Worm (Caenorhabditis elegans) whole organism, L3 larva: ENCODE data around the gene F11C1.10.

Experiments used
- ZK546.5 ChIP-seq: sonication (generic microtip); optimal IDR thresholded peaks from 2 replicates; lab custom pipeline; 2017; ENCODE audit warnings: missing biosample characterization, missing genetic modification characterization
- aly-2 ChIP-seq: fragments of 150-350 bp; optimal IDR thresholded peaks from 2 replicates; lab custom pipeline; 2014; ENCODE audit warnings: missing biosample characterization, missing genetic modification characterization
- ceh-28 ChIP-seq: fragments of 150-350 bp; optimal IDR thresholded peaks from 2 replicates; lab custom pipeline; 2014; ENCODE audit warnings: missing biosample characterization, missing genetic modification reagents, missing genetic modification characterization
- daf-12 ChIP-seq: fragments of 150-350 bp; optimal IDR thresholded peaks from 2 replicates; lab custom pipeline; 2014; ENCODE audit warnings: missing biosample characterization, missing genetic modification reagents, missing genetic modification characterization
- egl-5 ChIP-seq: fragments of 150-350 bp; optimal IDR thresholded peaks from 2 replicates; lab custom pipeline; 2017; ENCODE audit warnings: missing biosample characterization, missing genetic modification reagents, missing genetic modification characterization, inconsistent platforms
- elt-1 ChIP-seq: fragments of 150-350 bp; optimal IDR thresholded peaks from 2 replicates; lab custom pipeline; 2014; ENCODE audit warnings: missing biosample characterization, missing genetic modification characterization
- elt-2 ChIP-seq: sonication (generic microtip); optimal IDR thresholded peaks from 2 replicates; lab custom pipeline; 2016; ENCODE audit warnings: missing genetic modification reagents, mild to moderate bottlenecking, missing genetic modification characterization, missing compliant biosample characterization
- elt-3 ChIP-seq, 3 experiments: fragments of 150-350 bp in 1 of 3; sonication (generic microtip) in 2 of 3; optimal IDR thresholded peaks; 2 replicates in 2 of 3; 4 replicates in 1 of 3; lab custom pipeline; 2014 to 2017; ENCODE audit warnings: missing biosample characterization in 3 of 3, missing genetic modification characterization in 3 of 3
- eor-1 ChIP-seq, 2 experiments: fragments of 150-350 bp; optimal IDR thresholded peaks; 2 replicates each; lab custom pipeline; 2014 to 2018; ENCODE audit warnings: missing biosample characterization in 2 of 2, missing genetic modification characterization in 2 of 2
- fkh-10 ChIP-seq: sonication (generic microtip); optimal IDR thresholded peaks from 2 replicates; lab custom pipeline; 2017; ENCODE audit warnings: missing biosample characterization, missing genetic modification reagents, missing genetic modification characterization
- jun-1 ChIP-seq: fragments of 150-350 bp; optimal IDR thresholded peaks from 2 replicates; lab custom pipeline; 2014; ENCODE audit warnings: missing biosample characterization, missing genetic modification reagents, missing genetic modification characterization
- lin-15B ChIP-seq: fragments of 150-350 bp; optimal IDR thresholded peaks from 2 replicates; lab custom pipeline; 2014; ENCODE audit warnings: missing biosample characterization, missing genetic modification characterization
- lin-39 ChIP-seq: fragments of 150-350 bp; optimal IDR thresholded peaks from 2 replicates; lab custom pipeline; 2018; ENCODE audit warnings: missing biosample characterization, missing genetic modification reagents, missing genetic modification characterization
- lsy-12 ChIP-seq: sonication (generic microtip); optimal IDR thresholded peaks from 2 replicates; lab custom pipeline; 2016; ENCODE audit warnings: mild to moderate bottlenecking, missing genetic modification characterization, missing compliant biosample characterization
- mdl-1 ChIP-seq: fragments of 150-350 bp; optimal IDR thresholded peaks from 2 replicates; lab custom pipeline; 2014; ENCODE audit warnings: missing biosample characterization, missing genetic modification characterization
- mml-1 ChIP-seq: fragments of 150-350 bp; sonication (generic microtip); optimal IDR thresholded peaks from 3 replicates; lab custom pipeline; 2014; ENCODE audit warnings: missing biosample characterization, missing genetic modification characterization
- nfya-1 ChIP-seq: sonication (generic microtip); optimal IDR thresholded peaks from 2 replicates; lab custom pipeline; 2017; ENCODE audit warnings: missing genetic modification characterization, mild to moderate bottlenecking, missing compliant biosample characterization, antibody characterized with exemption, moderate library complexity; ENCODE audit not compliant: insufficient read depth
- nhr-23 ChIP-seq: fragments of 150-350 bp; optimal IDR thresholded peaks from 2 replicates; lab custom pipeline; 2014; ENCODE audit warnings: missing biosample characterization, missing genetic modification reagents, missing genetic modification characterization
- nhr-237 ChIP-seq: fragments of 150-350 bp; optimal IDR thresholded peaks from 2 replicates; lab custom pipeline; 2014; ENCODE audit warnings: missing biosample characterization, missing genetic modification characterization
- nhr-25 ChIP-seq: sonication (generic microtip); optimal IDR thresholded peaks from 2 replicates; lab custom pipeline; 2017; ENCODE audit warnings: missing biosample characterization, missing genetic modification characterization
- nhr-43 ChIP-seq: sonication (generic microtip); optimal IDR thresholded peaks from 2 replicates; lab custom pipeline; 2016; ENCODE audit warnings: mild to moderate bottlenecking, missing genetic modification characterization, missing compliant biosample characterization; ENCODE audit not compliant: poor library complexity, severe bottlenecking
- nhr-77 ChIP-seq: fragments of 150-350 bp; optimal IDR thresholded peaks from 2 replicates; lab custom pipeline; 2014; ENCODE audit warnings: missing biosample characterization, missing genetic modification characterization
- pha-4 ChIP-seq: fragments of 150-350 bp; optimal IDR thresholded peaks from 2 replicates; lab custom pipeline; 2014; ENCODE audit warnings: missing biosample characterization, missing genetic modification reagents, missing genetic modification characterization
- pqm-1 ChIP-seq: fragments of 150-350 bp; optimal IDR thresholded peaks from 2 replicates; lab custom pipeline; 2017; ENCODE audit warnings: missing biosample characterization, missing genetic modification characterization, inconsistent platforms
- skn-1 ChIP-seq: fragments of 150-350 bp; optimal IDR thresholded peaks from 2 replicates; lab custom pipeline; 2014; ENCODE audit warnings: missing biosample characterization, missing genetic modification characterization
- ztf-4 ChIP-seq: fragments of 150-350 bp; optimal IDR thresholded peaks from 2 replicates; lab custom pipeline; 2014; ENCODE audit warnings: missing biosample characterization, missing genetic modification characterization

Gene F11C1.10

DNA sequence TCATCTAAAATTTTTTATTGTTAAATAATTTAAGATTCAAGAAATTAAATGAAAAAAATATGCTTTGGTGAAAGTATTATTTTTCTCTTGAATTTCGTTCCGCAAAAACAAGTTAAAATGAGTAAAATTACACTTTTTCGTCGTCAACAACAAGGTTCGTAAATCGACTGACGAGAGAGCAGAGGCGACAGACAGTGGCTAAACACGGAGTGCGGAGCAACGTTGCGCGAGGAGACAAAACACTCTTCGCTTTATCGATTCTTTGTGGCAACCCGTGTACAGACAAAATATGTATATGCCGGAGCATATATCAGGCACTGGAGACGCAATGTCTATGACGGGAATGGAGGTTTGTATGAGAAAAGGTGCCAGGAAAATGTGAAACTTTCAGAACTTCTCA lies 12.3 kb downstream of the F11C1.10 start, which contains the start of gene F11C1.7 (continued):
- no peak for TF ChIP-seq skn-1 (tag; lab: Kevin White, UChicago)
- no peak for TF ChIP-seq ztf-4
- TF ChIP-seq nhr-237 (tag; lab: Kevin White, UChicago) = no peak
- TF ChIP-seq elt-1 (tag; lab: Kevin White, UChicago) = no peak
- TF ChIP-seq pqm-1 (tag; lab: Kevin White, UChicago) = peak; percentile 9
- TF ChIP-seq lin-39 (tag; lab: Kevin White, UChicago) = peak; percentile 15
- TF ChIP-seq egl-5 (tag; lab: Kevin White, UChicago) = peak; percentile 26
- no peak for TF ChIP-seq elt-3 (tag; optimal IDR thresholded peaks at IDR 0.05; lab: Kevin White, UChicago)
- TF ChIP-seq mml-1 = no peak
- TF ChIP-seq nhr-23 (tag; lab: Kevin White, UChicago) = no peak
- no peak for TF ChIP-seq elt-2 (tag; lab: Kevin White, UChicago)

DNA sequence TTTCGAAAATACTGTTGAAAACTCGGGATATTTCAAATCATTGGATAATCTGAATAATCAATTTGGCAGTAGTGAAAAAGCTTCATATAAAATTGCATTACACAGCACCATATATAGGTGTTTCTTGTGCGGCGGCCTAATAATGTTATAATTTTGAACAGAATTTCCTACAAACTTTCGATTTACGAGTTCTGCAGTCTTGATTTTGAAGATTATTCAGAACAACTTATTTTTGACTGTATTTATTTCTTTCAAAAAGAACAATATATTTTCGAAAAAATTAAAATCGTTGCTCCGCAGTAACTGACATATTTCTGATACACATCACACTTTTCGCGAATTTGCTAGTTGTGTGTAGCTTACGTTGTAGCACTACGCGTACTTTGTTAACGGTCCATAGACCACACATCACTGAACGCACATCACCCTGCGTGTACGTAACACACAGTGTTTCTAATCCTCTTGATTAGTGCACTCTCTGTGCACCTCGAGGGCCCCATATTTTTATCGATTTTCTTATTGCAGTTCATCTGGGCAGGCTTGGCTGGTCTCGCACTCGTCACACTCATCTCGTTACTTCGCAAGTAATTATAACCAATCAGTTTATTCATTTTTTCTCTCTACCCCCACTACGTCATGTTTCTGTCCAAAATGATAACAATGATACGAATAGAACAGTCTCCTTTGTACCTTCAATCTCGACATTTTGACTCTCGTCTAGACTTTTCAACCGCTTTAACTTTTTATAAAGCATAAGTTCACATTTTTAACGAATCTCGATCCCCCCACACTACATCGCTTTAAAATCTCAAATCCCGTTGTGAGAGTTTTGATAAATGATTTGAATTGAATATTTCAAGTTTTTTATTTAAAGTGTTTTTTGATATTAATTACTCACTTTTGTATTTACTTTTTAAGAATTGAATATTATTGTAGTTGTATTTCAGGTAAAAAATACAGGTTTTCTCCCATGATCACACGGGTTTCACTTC lies 13.9 kb downstream of the F11C1.10 start, which contains the start of the genes F11C1.1 and vwa-8:
F11C1.1 (minus strand) TSS at position 51 of the 992 bp plus-strand sequence.
vwa-8 (plus strand) TSS at position 942 of the 992 bp plus-strand sequence.
- TF ChIP-seq nfya-1 (tag; lab: Kevin White, UChicago) = no peak
- TF ChIP-seq elt-2 (tag; lab: Kevin White, UChicago) = peak; percentile 65
- TF ChIP-seq nhr-43 (tag; lab: Kevin White, UChicago) = peak; percentile 20

ce11 chrX:12996161-12996560 lies 19.3 kb downstream of the F11C1.10 start:
- TF ChIP-seq lsy-12 (no peak), aly-2 (no peak), fkh-10 (no peak), jun-1 (no peak), ZK546.5 (no peak), elt-1 (tag; lab: Kevin White, UChicago) (no peak), mdl-1 (tag; lab: Kevin White, UChicago) (no peak), lin-39 (tag; lab: Kevin White, UChicago) (no peak), pha-4 (tag; lab: Kevin White, UChicago) (no peak), nhr-237 (tag; lab: Kevin White, UChicago) (no peak), nhr-77 (tag; lab: Kevin White, UChicago) (no peak), skn-1 (tag; lab: Kevin White, UChicago) (no peak)
- TF ChIP-seq, all 47 proteins: peak for 0

ce11 chrX:12999567-12999966 lies 22.7 kb downstream of the F11C1.10 start:
- TF ChIP-seq ZK546.5 (no peak), ceh-28 (no peak), nhr-25 (tag; lab: Kevin White, UChicago) (peak; percentile 37)
- TF ChIP-seq, all 47 proteins: peak for 1

ce11 chrX:13000837-13001236 lies 24.0 kb downstream of the F11C1.10 start:
- TF ChIP-seq lin-39 (tag; lab: Kevin White, UChicago) (no peak), eor-1 (tag; optimal IDR thresholded peaks at IDR 0.05; lab: Kevin White, UChicago) (no peak), nhr-23 (tag; lab: Kevin White, UChicago) (no peak), lin-15B (tag; lab: Kevin White, UChicago) (no peak), nhr-25 (tag; lab: Kevin White, UChicago) (no peak), nhr-237 (tag; lab: Kevin White, UChicago) (no peak)

- TF ChIP-seq ztf-4 = no peak
- TF ChIP-seq pha-4 (tag; lab: Kevin White, UChicago) = no peak
- peak; percentile 3 for TF ChIP-seq elt-1 (tag; lab: Kevin White, UChicago)
- TF ChIP-seq lin-39 (tag; lab: Kevin White, UChicago) = no peak
Measured at ce11 chrX:13002322-13002721, 25.4 kb downstream of the F11C1.10 start.

- TF ChIP-seq ztf-4 (no peak), nhr-25 (tag; lab: Kevin White, UChicago) (peak; percentile 92), nhr-43 (tag; lab: Kevin White, UChicago) (no peak), daf-12 (tag; lab: Kevin White, UChicago) (no peak), aly-2 (no peak), jun-1 (no peak)
Measured at ce11 chrX:13003092-13003491, 26.2 kb downstream of the F11C1.10 start.
